Worm (Caenorhabditis elegans) whole organism, L2 larva: Measurements from ENCODE around the gene clec-221.

Experiments
- C34F6.9 ChIP-seq: fragments of 150-350 bp; optimal IDR thresholded peaks from 2 replicates; lab custom pipeline; 2014; ENCODE audit warnings: missing biosample characterization, missing genetic modification characterization
- blmp-1 ChIP-seq: sonication (generic microtip); optimal IDR thresholded peaks from 2 replicates; lab custom pipeline; 2017; ENCODE audit warnings: missing genetic modification characterization, mild to moderate bottlenecking, missing compliant biosample characterization, antibody characterized with exemption, moderate library complexity; ENCODE audit not compliant: insufficient read depth
- egl-27 ChIP-seq: sonication (generic microtip); optimal IDR thresholded peaks from 3 replicates; lab custom pipeline; 2017; ENCODE audit warnings: missing biosample characterization, missing genetic modification reagents, missing genetic modification characterization
- fos-1 ChIP-seq: fragments of 150-350 bp; optimal IDR thresholded peaks from 2 replicates; lab custom pipeline; 2014; ENCODE audit warnings: missing biosample characterization, missing genetic modification characterization
- gmeb-1 ChIP-seq: fragments of 150-350 bp; optimal IDR thresholded peaks from 2 replicates; lab custom pipeline; 2014; ENCODE audit warnings: missing biosample characterization, missing genetic modification characterization
- lin-11 ChIP-seq: fragments of 150-350 bp; sonication (generic microtip); optimal IDR thresholded peaks from 2 replicates; lab custom pipeline; 2014; ENCODE audit warnings: missing biosample characterization, missing genetic modification characterization, inconsistent platforms, mixed read lengths
- lin-39 ChIP-seq: fragments of 150-350 bp; optimal IDR thresholded peaks from 2 replicates; lab custom pipeline; 2014; ENCODE audit warnings: missing biosample characterization, missing genetic modification reagents, missing genetic modification characterization
- lsy-2 ChIP-seq, 2 experiments: fragments of 150-350 bp in 1 of 2; sonication (generic microtip) in 1 of 2; optimal IDR thresholded peaks; 2 replicates each; lab custom pipeline; 2014 to 2017; ENCODE audit warnings: missing biosample characterization in 2 of 2, missing genetic modification characterization in 2 of 2
- nhr-23 ChIP-seq: fragments of 150-350 bp; optimal IDR thresholded peaks from 2 replicates; lab custom pipeline; 2014; ENCODE audit warnings: missing biosample characterization, missing genetic modification reagents, missing genetic modification characterization
- skn-1 ChIP-seq: sonication (generic microtip); optimal IDR thresholded peaks from 2 replicates; lab custom pipeline; 2017; ENCODE audit warnings: missing biosample characterization, missing genetic modification characterization
- snpc-4 ChIP-seq: fragments of 150-350 bp; optimal IDR thresholded peaks from 2 replicates; lab custom pipeline; 2014; ENCODE audit warnings: missing biosample characterization, missing genetic modification characterization
- unc-62 ChIP-seq: fragments of 150-350 bp; optimal IDR thresholded peaks from 2 replicates; lab custom pipeline; 2014; ENCODE audit warnings: missing biosample characterization, missing genetic modification reagents, missing genetic modification characterization

DNA sequence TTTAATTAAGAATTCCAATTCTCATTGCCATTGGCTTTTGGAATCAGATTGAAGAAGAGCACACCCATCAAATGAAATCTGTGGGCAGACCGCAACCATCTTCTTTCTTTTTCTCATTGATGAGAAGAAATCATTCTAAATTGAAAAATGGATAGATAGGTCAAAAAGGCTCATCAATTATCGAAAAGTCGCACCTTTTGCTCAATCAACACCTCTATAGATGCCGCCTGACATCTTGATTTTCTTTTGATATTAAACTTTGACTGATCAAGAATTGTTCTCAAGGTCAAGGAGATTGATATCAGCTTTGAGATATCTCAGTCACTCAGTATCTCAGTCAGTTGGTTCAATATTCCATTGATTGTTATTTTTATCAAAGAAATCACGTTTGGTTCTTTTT lies 44.3 kb downstream of the clec-221 start:
- TF ChIP-seq gmeb-1 (tag; lab: Kevin White, UChicago) (no peak), lin-39 (tag; lab: Kevin White, UChicago) (no peak), lsy-2 (tag; optimal IDR thresholded peaks at IDR 0.05; lab: Kevin White, UChicago) (no peak), lin-11 (tag; lab: Kevin White, UChicago) (no peak), fos-1 (tag; lab: Kevin White, UChicago) (no peak), skn-1 (tag; lab: Kevin White, UChicago) (no peak), snpc-4 (tag; lab: Kevin White, UChicago) (no peak), egl-27 (tag; lab: Kevin White, UChicago) (no peak), blmp-1 (no peak), unc-62 (no peak), nhr-23 (tag; lab: Kevin White, UChicago) (no peak), C34F6.9 (tag; lab: Kevin White, UChicago) (no peak)
